Fruit fly (Drosophila melanogaster) whole organism, prepupa: ENCODE data around the gene Dus1.

ENCODE experiments used
- CG10631 ChIP-seq: fragments of 200-800 bp; sonication (Bioruptor generic); optimal IDR thresholded peaks from 2 replicates; lab custom pipeline; 2016; ENCODE audit warnings: missing biosample characterization, missing genetic modification characterization
- CG11294 ChIP-seq: fragments of 200-800 bp; sonication (Bioruptor generic); IDR thresholded peaks from 2 replicates; pipeline ENCODE4 v1.3.6; 2022; ENCODE audit warnings: missing biosample characterization, missing genetic modification characterization
- CG1621 ChIP-seq: fragments of 200-800 bp; sonication (Bioruptor generic); optimal IDR thresholded peaks from 3 replicates; lab custom pipeline; 2018; ENCODE audit warnings: missing biosample characterization, mild to moderate bottlenecking, missing genetic modification characterization
- CG16779 ChIP-seq: fragments of 200-800 bp; sonication (Bioruptor generic); optimal IDR thresholded peaks from 3 replicates; lab custom pipeline; 2017; ENCODE audit warnings: missing biosample characterization, mild to moderate bottlenecking, missing genetic modification characterization
- CG3032 ChIP-seq: fragments of 200-800 bp; optimal IDR thresholded peaks from 2 replicates; lab custom pipeline; 2019; ENCODE audit warnings: missing biosample characterization, mild to moderate bottlenecking, missing genetic modification characterization, moderate library complexity
- CG32006 ChIP-seq: fragments of 200-800 bp; sonication (Bioruptor generic); optimal IDR thresholded peaks from 3 replicates; lab custom pipeline; 2017; ENCODE audit warnings: missing biosample characterization, mild to moderate bottlenecking, missing genetic modification characterization
- CG4318 ChIP-seq: fragments of 200-800 bp; sonication (Bioruptor generic); optimal IDR thresholded peaks from 3 replicates; lab custom pipeline; 2017; ENCODE audit warnings: missing biosample characterization, mild to moderate bottlenecking, missing genetic modification characterization
- CG7368 ChIP-seq: fragments of 200-800 bp; sonication (Bioruptor generic); optimal IDR thresholded peaks from 3 replicates; lab custom pipeline; 2016; ENCODE audit warnings: missing biosample characterization, missing genetic modification characterization
- CG8119 ChIP-seq: fragments of 200-800 bp; sonication (Bioruptor generic); IDR thresholded peaks from 3 replicates; pipeline ENCODE4 v1.3.6; 2022; ENCODE audit warnings: missing biosample characterization, missing genetic modification characterization
- CG9139 ChIP-seq: fragments of 200-800 bp; sonication (Bioruptor generic); optimal IDR thresholded peaks from 3 replicates; lab custom pipeline; 2017; ENCODE audit warnings: missing biosample characterization, mild to moderate bottlenecking, missing genetic modification characterization
- Eip93F ChIP-seq: fragments of 200-800 bp; sonication (Bioruptor generic); optimal IDR thresholded peaks from 2 replicates; lab custom pipeline; 2016; ENCODE audit warnings: missing biosample characterization, mild to moderate bottlenecking, missing genetic modification characterization
- Gug ChIP-seq: fragments of 200-800 bp; sonication (Bioruptor generic); IDR thresholded peaks from 2 replicates; pipeline ENCODE4 v1.3.6; 2022; ENCODE audit warnings: missing biosample characterization, missing genetic modification characterization
- Hr4 ChIP-seq: fragments of 200-800 bp; sonication (Bioruptor generic); optimal IDR thresholded peaks from 3 replicates; lab custom pipeline; 2016; ENCODE audit warnings: missing biosample characterization, missing genetic modification characterization
- Met ChIP-seq: fragments of 200-800 bp; sonication (Bioruptor generic); optimal IDR thresholded peaks from 3 replicates; lab custom pipeline; 2016; ENCODE audit warnings: missing biosample characterization, missing genetic modification characterization
- Smox ChIP-seq: fragments of 200-800 bp; sonication (Bioruptor generic); optimal IDR thresholded peaks from 3 replicates; lab custom pipeline; 2016; ENCODE audit warnings: missing biosample characterization, missing genetic modification characterization
- Sox14 ChIP-seq: fragments of 200-800 bp; sonication (Bioruptor generic); optimal IDR thresholded peaks from 3 replicates; lab custom pipeline; 2016; ENCODE audit warnings: missing biosample characterization, missing genetic modification characterization
- achi ChIP-seq: fragments of 200-800 bp; sonication (Bioruptor generic); optimal IDR thresholded peaks from 3 replicates; lab custom pipeline; 2016; ENCODE audit warnings: missing biosample characterization, missing genetic modification characterization
- acj6 ChIP-seq: fragments of 200-800 bp; sonication (Bioruptor generic); optimal IDR thresholded peaks from 3 replicates; lab custom pipeline; 2016; ENCODE audit warnings: missing biosample characterization, missing genetic modification characterization
- dac ChIP-seq: fragments of 200-800 bp; sonication (Bioruptor generic); optimal IDR thresholded peaks from 2 replicates; lab custom pipeline; 2017; ENCODE audit warnings: missing biosample characterization, mild to moderate bottlenecking, missing genetic modification characterization
- eg ChIP-seq: fragments of 200-800 bp; sonication (Bioruptor generic); IDR thresholded peaks from 3 replicates; pipeline ENCODE4 v1.3.6; 2022; ENCODE audit warnings: missing biosample characterization, missing genetic modification characterization
- esn ChIP-seq: fragments of 200-800 bp; sonication (Bioruptor generic); optimal IDR thresholded peaks from 2 replicates; lab custom pipeline; 2016; ENCODE audit warnings: missing biosample characterization, mild to moderate bottlenecking, missing genetic modification characterization, moderate library complexity
- fd59A ChIP-seq: fragments of 200-800 bp; sonication (Bioruptor generic); optimal IDR thresholded peaks from 2 replicates; lab custom pipeline; 2017; ENCODE audit warnings: missing biosample characterization, mild to moderate bottlenecking, missing genetic modification characterization, missing genetic modification reagents
- fd85E ChIP-seq: fragments of 200-800 bp; sonication (Bioruptor generic); optimal IDR thresholded peaks from 3 replicates; lab custom pipeline; 2016; ENCODE audit warnings: missing biosample characterization, missing genetic modification characterization
- lz ChIP-seq: fragments of 200-800 bp; sonication (Bioruptor generic); optimal IDR thresholded peaks from 3 replicates; lab custom pipeline; 2016; ENCODE audit warnings: missing biosample characterization, missing genetic modification characterization
- net ChIP-seq: fragments of 200-800 bp; sonication (Bioruptor generic); optimal IDR thresholded peaks from 3 replicates; lab custom pipeline; 2016; ENCODE audit warnings: missing biosample characterization, missing genetic modification characterization
- vri ChIP-seq: fragments of 200-800 bp; sonication (Bioruptor generic); optimal IDR thresholded peaks from 3 replicates; lab custom pipeline; 2016; ENCODE audit warnings: missing biosample characterization, mild to moderate bottlenecking, missing genetic modification characterization

Dus1 gene

DNA sequence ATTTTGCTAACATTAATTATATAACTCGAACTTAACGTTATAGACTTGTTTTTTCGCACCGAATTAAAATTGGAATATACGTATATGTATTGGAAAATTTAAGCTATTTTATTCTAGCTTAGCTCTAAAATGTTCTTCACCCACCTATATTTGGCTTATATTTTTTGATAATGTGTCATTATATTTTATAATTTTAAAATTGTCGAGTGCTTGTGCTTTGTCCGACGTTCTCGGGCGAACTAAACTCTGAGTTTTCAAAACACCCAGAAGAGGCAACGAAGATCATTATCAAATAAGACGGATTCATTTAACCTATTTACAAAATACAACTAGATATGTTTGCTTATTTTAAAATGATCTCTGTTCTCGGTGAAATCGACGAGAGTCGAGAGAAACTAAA lies 65.0 kb downstream of the Dus1 start:
- no peak for TF ChIP-seq dac
- TF ChIP-seq CG32006 = no peak
- TF ChIP-seq lz (GFP tag; lab: Kevin White, UChicago) = no peak
- TF ChIP-seq CG4318 (GFP tag; lab: Kevin White, UChicago) = no peak
- TF ChIP-seq CG8119 (GFP tag; lab: Robert Waterston, UW) = no peak
- no peak for TF ChIP-seq Met (GFP tag; lab: Kevin White, UChicago)
- TF ChIP-seq esn (GFP tag; lab: Kevin White, UChicago) = no peak
- no peak for TF ChIP-seq CG16779 (tag; lab: Kevin White, UChicago)
- TF ChIP-seq fd85E (GFP tag; lab: Kevin White, UChicago) = no peak
- TF ChIP-seq Sox14 = no peak
- TF ChIP-seq vri (GFP tag; lab: Kevin White, UChicago) = no peak
- no peak for TF ChIP-seq eg
- no peak for TF ChIP-seq fd59A (GFP tag; lab: Kevin White, UChicago)

DNA sequence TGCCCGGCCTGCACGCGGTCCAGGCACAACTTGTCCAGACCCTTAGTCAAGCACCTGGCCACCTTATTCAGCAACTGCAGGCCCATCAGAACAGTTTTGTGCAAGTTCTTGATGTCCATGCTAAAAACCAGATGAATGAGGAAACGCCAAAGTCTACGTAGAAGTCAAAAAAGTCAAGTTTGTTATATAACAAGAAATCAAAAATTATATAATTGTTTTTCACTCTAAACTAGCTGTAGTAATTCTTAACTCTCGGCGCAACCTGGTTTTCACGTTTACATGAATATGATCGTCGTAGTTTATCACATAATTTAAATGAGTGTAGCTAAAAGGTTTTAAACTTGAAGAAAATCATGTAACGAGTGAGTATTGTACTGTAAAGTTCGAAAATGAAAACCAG lies 67.0 kb downstream of the Dus1 start:
- TF ChIP-seq CG7368 (GFP tag; lab: Kevin White, UChicago) (no peak), net (GFP tag; lab: Kevin White, UChicago) (no peak), CG1621 (tag; lab: Kevin White, UChicago) (no peak), fd85E (GFP tag; lab: Kevin White, UChicago) (no peak), CG9139 (GFP tag; lab: Kevin White, UChicago) (no peak), achi (GFP tag; lab: Kevin White, UChicago) (no peak), Smox (GFP tag; lab: Kevin White, UChicago) (no peak), vri (GFP tag; lab: Kevin White, UChicago) (no peak), dac (no peak), Gug (GFP tag; lab: Robert Waterston, UW) (no peak), CG32006 (no peak), CG11294 (no peak), acj6 (GFP tag; lab: Kevin White, UChicago) (no peak)

DNA sequence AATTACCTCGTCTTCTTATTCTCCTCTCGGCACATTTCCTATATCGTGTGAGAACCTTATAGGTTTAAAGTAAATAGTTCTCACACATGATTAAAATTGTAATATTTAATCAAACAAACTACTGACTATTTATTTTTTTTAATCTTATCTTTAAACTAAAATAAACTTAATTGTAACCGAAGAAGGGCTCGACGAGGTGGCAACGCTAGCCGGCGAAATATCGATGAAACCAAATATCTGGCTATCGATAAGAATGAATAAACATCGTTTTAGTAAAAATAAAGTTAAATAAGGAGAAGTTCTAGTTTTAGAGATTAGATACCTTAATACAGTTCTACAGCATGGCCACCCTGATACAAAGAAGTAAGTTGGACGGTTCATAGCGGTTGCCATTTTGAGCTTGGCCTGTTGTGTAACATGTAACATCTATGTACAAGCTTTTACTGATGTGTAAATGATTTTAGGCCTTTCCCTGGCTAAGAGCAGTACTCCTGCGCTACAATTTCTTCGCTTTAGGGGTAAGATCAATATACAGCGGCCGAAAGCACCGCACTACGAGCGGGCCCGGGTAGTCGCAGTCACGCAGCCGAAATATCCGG lies 67.9 kb downstream of the Dus1 start, which contains the start of gene mRpL10:
Gene mRpL10 (plus strand): TSS at position 251 of the 599 bp plus-strand sequence.
- peak; percentile 33 for TF ChIP-seq Eip93F
- TF ChIP-seq Hr4 (GFP tag; lab: Kevin White, UChicago) = no peak
- peak; percentile 65 for TF ChIP-seq esn (GFP tag; lab: Kevin White, UChicago)
- peak; percentile 25 for TF ChIP-seq CG3032
- peak; percentile 11 for TF ChIP-seq CG10631 (GFP tag; lab: Kevin White, UChicago)
